Fruit fly (Drosophila melanogaster) whole organism, embryonic: ENCODE data around the gene MED18.
A peak's percentile ranks its signal among the peaks of the same experiment; 100 is the strongest.

ENCODE experiments used
- B-H1 ChIP-seq: fragments of 200-800 bp; sonication (Bioruptor generic); IDR thresholded peaks from 3 replicates; pipeline ENCODE4 v1.3.6; 2022; ENCODE audit warnings: missing biosample characterization, missing genetic modification characterization
- Bgb ChIP-seq: fragments of 200-800 bp; sonication (Bioruptor generic); IDR thresholded peaks from 2 replicates; pipeline ENCODE4 v1.3.6; 2022; ENCODE audit warnings: missing biosample characterization, missing genetic modification characterization; ENCODE audit not compliant: partially characterized antibody
- CG10274 ChIP-seq: fragments of 200-800 bp; sonication (Bioruptor generic); optimal IDR thresholded peaks from 3 replicates; lab custom pipeline; 2017; ENCODE audit warnings: missing biosample characterization, mild to moderate bottlenecking, missing genetic modification characterization
- CG13296 ChIP-seq: fragments of 200-800 bp; sonication (Bioruptor generic); optimal IDR thresholded peaks from 3 replicates; lab custom pipeline; 2018; ENCODE audit warnings: missing biosample characterization, mild to moderate bottlenecking, missing genetic modification characterization
- CG13624 ChIP-seq: fragments of 200-800 bp; sonication (Bioruptor generic); optimal IDR thresholded peaks from 2 replicates; lab custom pipeline; 2016; ENCODE audit warnings: missing biosample characterization, missing genetic modification characterization
- CG13775 ChIP-seq: fragments of 200-800 bp; sonication (Bioruptor generic); optimal IDR thresholded peaks from 3 replicates; lab custom pipeline; 2017; ENCODE audit warnings: missing biosample characterization, mild to moderate bottlenecking, missing genetic modification characterization
- CG14014 ChIP-seq: fragments of 200-800 bp; sonication (Bioruptor generic); IDR thresholded peaks from 2 replicates; pipeline ENCODE4 v1.3.6; 2022; ENCODE audit warnings: missing biosample characterization, missing genetic modification characterization
- CG1603 ChIP-seq: fragments of 200-800 bp; sonication (Bioruptor generic); optimal IDR thresholded peaks from 2 replicates; lab custom pipeline; 2019; ENCODE audit warnings: missing biosample characterization, mild to moderate bottlenecking, missing genetic modification characterization, moderate library complexity
- CG17361 ChIP-seq: fragments of 200-800 bp; sonication (Bioruptor generic); IDR thresholded peaks from 3 replicates; pipeline ENCODE4 v1.3.6; 2022; ENCODE audit warnings: missing biosample characterization, missing genetic modification characterization
- CG17385 ChIP-seq: fragments of 200-800 bp; sonication (Bioruptor generic); optimal IDR thresholded peaks from 3 replicates; lab custom pipeline; 2018; ENCODE audit warnings: missing biosample characterization, mild to moderate bottlenecking, missing genetic modification characterization
- CG33213 ChIP-seq: fragments of 200-800 bp; sonication (Bioruptor generic); optimal IDR thresholded peaks from 3 replicates; lab custom pipeline; 2016; ENCODE audit warnings: missing biosample characterization, missing genetic modification characterization
- CG3407 ChIP-seq: fragments of 200-800 bp; sonication (Bioruptor generic); optimal IDR thresholded peaks from 2 replicates; lab custom pipeline; 2018; ENCODE audit warnings: missing biosample characterization, mild to moderate bottlenecking, missing genetic modification characterization
- CG4360 ChIP-seq: fragments of 200-800 bp; sonication (Bioruptor generic); IDR thresholded peaks from 2 replicates; pipeline ENCODE4 v1.3.6; 2022; ENCODE audit warnings: missing biosample characterization, missing genetic modification characterization
- CG7271 ChIP-seq: fragments of 200-800 bp; sonication (Bioruptor generic); optimal IDR thresholded peaks from 2 replicates; lab custom pipeline; 2018; ENCODE audit warnings: missing biosample characterization, mild to moderate bottlenecking, missing genetic modification characterization, moderate library complexity
- Drgx ChIP-seq: fragments of 200-800 bp; sonication (Bioruptor generic); IDR thresholded peaks from 2 replicates; pipeline ENCODE4 v1.3.6; 2022; ENCODE audit warnings: missing biosample characterization, missing genetic modification characterization
- E2f2 ChIP-seq: fragments of 200-800 bp; sonication (Bioruptor generic); IDR thresholded peaks from 2 replicates; pipeline ENCODE4 v1.3.6; 2022; ENCODE audit warnings: missing biosample characterization, missing genetic modification characterization
- HLH3B ChIP-seq: fragments of 200-800 bp; sonication (Bioruptor generic); IDR thresholded peaks from 2 replicates; pipeline ENCODE4 v1.3.6; 2022; ENCODE audit warnings: missing biosample characterization, missing genetic modification characterization
- HLH4C ChIP-seq: fragments of 200-800 bp; sonication (Bioruptor generic); IDR thresholded peaks from 3 replicates; pipeline ENCODE4 v1.3.6; 2022; ENCODE audit warnings: missing biosample characterization, missing genetic modification characterization; ENCODE audit not compliant: partially characterized antibody
- Hr3 ChIP-seq: fragments of 200-800 bp; sonication (Bioruptor generic); optimal IDR thresholded peaks from 3 replicates; lab custom pipeline; 2016; ENCODE audit warnings: missing biosample characterization, missing genetic modification characterization
- Jarid2 ChIP-seq: fragments of 200-800 bp; sonication (Bioruptor generic); optimal IDR thresholded peaks from 3 replicates; lab custom pipeline; 2017; ENCODE audit warnings: mild to moderate bottlenecking, missing biosample characterization, missing genetic modification reagents, missing genetic modification characterization
- Lim3 ChIP-seq: fragments of 200-800 bp; sonication (Bioruptor generic); IDR thresholded peaks from 2 replicates; pipeline ENCODE4 v1.3.6; 2022; ENCODE audit warnings: missing biosample characterization, missing genetic modification characterization
- Lpt ChIP-seq: fragments of >200 bp; optimal IDR thresholded peaks from 2 replicates; lab custom pipeline; 2018; ENCODE audit warnings: missing biosample characterization, missing genetic modification characterization
- MBD-R2 ChIP-seq: fragments of 200-800 bp; sonication (Bioruptor generic); IDR thresholded peaks from 2 replicates; pipeline ENCODE4 v1.3.6; 2022; ENCODE audit warnings: missing biosample characterization, missing genetic modification characterization
- Med ChIP-seq: fragments of 200-800 bp; sonication (Bioruptor generic); peaks from one replicate; lab custom pipeline; 2016; ENCODE audit warnings: missing biosample characterization, missing genetic modification characterization, mild to moderate bottlenecking, inconsistent platforms, moderate library complexity
- Oaz ChIP-seq: fragments of 200-800 bp; sonication (Bioruptor generic); IDR thresholded peaks from 2 replicates; pipeline ENCODE4 v1.3.6; 2022; ENCODE audit warnings: missing biosample characterization, missing genetic modification characterization
- Sox100B ChIP-seq: fragments of 200-800 bp; sonication (Bioruptor generic); optimal IDR thresholded peaks from 3 replicates; lab custom pipeline; 2018; ENCODE audit warnings: missing biosample characterization, mild to moderate bottlenecking, missing genetic modification characterization
- Sry-δ ChIP-seq: fragments of 200-800 bp; sonication (Bioruptor generic); optimal IDR thresholded peaks from 2 replicates; lab custom pipeline; 2016; ENCODE audit warnings: missing biosample characterization, missing genetic modification characterization
- bbx ChIP-seq: fragments of 200-800 bp; sonication (Bioruptor generic); IDR thresholded peaks from 2 replicates; pipeline ENCODE4 v1.3.6; 2022; ENCODE audit warnings: missing biosample characterization, missing genetic modification characterization; ENCODE audit not compliant: partially characterized antibody
- crol ChIP-seq: fragments of 200-800 bp; sonication (Bioruptor generic); IDR thresholded peaks from 2 replicates; pipeline ENCODE4 v1.3.6; 2022; ENCODE audit warnings: missing biosample characterization, missing genetic modification characterization
- dmrt99B ChIP-seq: fragments of 200-800 bp; sonication (Bioruptor generic); optimal IDR thresholded peaks from 2 replicates; lab custom pipeline; 2018; ENCODE audit warnings: missing biosample characterization, mild to moderate bottlenecking, missing genetic modification characterization, moderate library complexity
- fd102C ChIP-seq: fragments of 200-800 bp; sonication (Bioruptor generic); optimal IDR thresholded peaks from 2 replicates; lab custom pipeline; 2018; ENCODE audit warnings: missing biosample characterization, mild to moderate bottlenecking, missing genetic modification characterization, moderate library complexity
- gem ChIP-seq: fragments of 200-800 bp; sonication (Bioruptor generic); optimal IDR thresholded peaks from 2 replicates; lab custom pipeline; 2019; ENCODE audit warnings: missing biosample characterization, mild to moderate bottlenecking, missing genetic modification characterization, moderate library complexity
- gsb ChIP-seq: fragments of 200-800 bp; sonication (Bioruptor generic); IDR thresholded peaks from 2 replicates; pipeline ENCODE4 v1.3.6; 2022; ENCODE audit warnings: missing biosample characterization, missing genetic modification characterization
- kay ChIP-seq: fragments of 200-800 bp; sonication (Bioruptor generic); optimal IDR thresholded peaks from 2 replicates; lab custom pipeline; 2016; ENCODE audit warnings: missing biosample characterization, missing genetic modification characterization
- lab ChIP-seq: fragments of 200-800 bp; sonication (Bioruptor generic); optimal IDR thresholded peaks from 3 replicates; lab custom pipeline; 2017; ENCODE audit warnings: missing biosample characterization, missing genetic modification characterization, mild to moderate bottlenecking, moderate library complexity, missing genetic modification reagents
- lilli ChIP-seq: fragments of 200-800 bp; sonication (Bioruptor generic); optimal IDR thresholded peaks from 3 replicates; lab custom pipeline; 2016; ENCODE audit warnings: missing biosample characterization, missing genetic modification characterization
- mirr ChIP-seq: fragments of 200-800 bp; sonication (Bioruptor generic); optimal IDR thresholded peaks from 3 replicates; lab custom pipeline; 2018; ENCODE audit warnings: missing biosample characterization, mild to moderate bottlenecking, missing genetic modification characterization
- pzg ChIP-seq: fragments of 200-800 bp; sonication (Bioruptor generic); optimal IDR thresholded peaks from 3 replicates; lab custom pipeline; 2018; ENCODE audit warnings: missing biosample characterization, mild to moderate bottlenecking, missing genetic modification characterization, moderate library complexity
- sens ChIP-seq: fragments of 200-800 bp; sonication (Bioruptor generic); peaks from one replicate; lab custom pipeline; 2016; ENCODE audit warnings: missing biosample characterization, missing genetic modification characterization
- sisA ChIP-seq: fragments of 200-800 bp; sonication (Bioruptor generic); IDR thresholded peaks from 2 replicates; pipeline ENCODE4 v1.3.6; 2022; ENCODE audit warnings: missing biosample characterization, missing genetic modification characterization
- tll ChIP-seq, 2 experiments: fragments of 200-800 bp in 1 of 2; fragments of >200 bp in 1 of 2; sonication (Bioruptor generic) in 1 of 2; optimal IDR thresholded peaks; 2 replicates each; lab custom pipeline; 2017 to 2019; ENCODE audit warnings: missing biosample characterization in 2 of 2, missing genetic modification characterization in 2 of 2, mild to moderate bottlenecking in 1 of 2, moderate library complexity in 1 of 2
- zen2 ChIP-seq: fragments of 200-800 bp; sonication (Bioruptor generic); IDR thresholded peaks from 3 replicates; pipeline ENCODE4 v1.3.6; 2022; ENCODE audit warnings: missing biosample characterization, missing genetic modification characterization; ENCODE audit not compliant: partially characterized antibody

Gene MED18

dm6 chrX:1845413-1845951 lies 20.2 kb upstream of the MED18 start (continued):
- TF ChIP-seq CG33213 (GFP tag; lab: Kevin White, UChicago), result peak; percentile 50
- no peak for TF ChIP-seq zen2 (GFP tag; lab: Robert Waterston, UW)
- peak; percentile 30 for TF ChIP-seq CG7271 (tag; lab: Kevin White, UChicago)
- peak; percentile 41 for TF ChIP-seq mirr (GFP tag; lab: Kevin White, UChicago)
- peak; percentile 28 for TF ChIP-seq CG13624 (GFP tag; lab: Kevin White, UChicago)
- peak; percentile 89 for TF ChIP-seq sens (GFP tag; lab: Kevin White, UChicago)
- peak; percentile 63 for TF ChIP-seq gem (tag; lab: Kevin White, UChicago)
- TF ChIP-seq CG17385 (GFP tag; lab: Kevin White, UChicago), result peak; percentile 23
- TF ChIP-seq bbx (GFP tag; lab: Robert Waterston, UW), result no peak
- TF ChIP-seq Sox100B (GFP tag; lab: Kevin White, UChicago), result no peak
- TF ChIP-seq sisA (GFP tag; lab: Robert Waterston, UW), result no peak
- TF ChIP-seq Lim3 (GFP tag; lab: Robert Waterston, UW), result no peak
- no peak for TF ChIP-seq CG10274 (GFP tag; lab: Kevin White, UChicago)
- TF ChIP-seq gsb, result peak; percentile 49; the same call in 1 of the 2 replicates
- TF ChIP-seq fd102C (GFP tag; lab: Kevin White, UChicago), result peak; percentile 58
- TF ChIP-seq CG1603 (tag; lab: Kevin White, UChicago), result peak; percentile 65
- TF ChIP-seq CG3407 (GFP tag; lab: Kevin White, UChicago), result peak; percentile 42
- peak; percentile 31; the same call in 1 of the 3 replicates for TF ChIP-seq B-H1 (GFP tag; lab: Robert Waterston, UW)
- peak; percentile 41 for TF ChIP-seq dmrt99B (tag; lab: Kevin White, UChicago)
- no peak for TF ChIP-seq CG17361 (GFP tag; lab: Robert Waterston, UW)
- TF ChIP-seq CG4360, result no peak
- TF ChIP-seq HLH4C, result no peak
- TF ChIP-seq pzg (GFP tag; lab: Kevin White, UChicago), result no peak
- peak; percentile 42 for TF ChIP-seq lilli (GFP tag; lab: Kevin White, UChicago)
- no peak for TF ChIP-seq Oaz
- peak; percentile 52; the same call in 1 of the 2 replicates for TF ChIP-seq CG14014 (GFP tag; lab: Robert Waterston, UW)
- TF ChIP-seq E2f2 (GFP tag; lab: Robert Waterston, UW), result peak; percentile 38; the same call in 1 of the 2 replicates
- 0 out of 2 replicates have a peak, but pooled peaks have one; percentile 7 for TF ChIP-seq Drgx (GFP tag; lab: Robert Waterston, UW)
- peak; percentile 27 for TF ChIP-seq Sry-δ (GFP tag; lab: Kevin White, UChicago)
- peak; percentile 16 for TF ChIP-seq Jarid2 (GFP tag; lab: Kevin White, UChicago)
- peak; percentile 77 for TF ChIP-seq lab (GFP tag; lab: Kevin White, UChicago)
- TF ChIP-seq Hr3 (GFP tag; lab: Kevin White, UChicago), result peak; percentile 9
- TF ChIP-seq CG13775 (GFP tag; lab: Kevin White, UChicago), result peak; percentile 6

DNA sequence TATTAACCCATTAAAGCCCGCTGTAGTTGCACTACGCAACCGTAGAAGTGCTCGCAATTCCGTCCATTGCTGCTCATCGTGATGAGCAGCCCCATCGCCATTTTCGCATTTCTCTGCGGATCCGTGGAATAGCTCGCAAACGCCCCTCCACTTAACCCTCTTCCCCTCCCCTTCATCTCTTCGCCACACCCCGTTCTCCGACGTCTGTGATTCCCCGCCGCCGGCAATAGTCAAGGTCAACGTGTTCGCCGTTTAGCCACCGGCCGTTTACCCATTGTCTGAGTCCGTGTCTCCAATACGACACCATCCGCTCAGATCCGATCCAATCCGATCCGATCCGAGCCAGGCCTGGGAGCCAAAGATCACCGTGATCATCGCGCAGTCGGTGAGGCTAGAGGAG lies 19.3 kb upstream of the MED18 start:
- TF ChIP-seq crol (GFP tag; lab: Robert Waterston, UW) (0 out of 2 replicates have a peak, but pooled peaks have one; percentile 14), MBD-R2 (no peak), Med (peak; percentile 65), HLH3B (GFP tag; lab: Robert Waterston, UW) (no peak), Bgb (GFP tag; lab: Robert Waterston, UW) (no peak), tll (GFP tag; optimal IDR thresholded peaks at IDR 0.05; lab: Kevin White, UChicago) (no peak), CG13296 (GFP tag; lab: Kevin White, UChicago) (no peak), kay (GFP tag; lab: Kevin White, UChicago) (no peak), Lpt (GFP tag; lab: Kevin White, UChicago) (no peak)
